Worm (Caenorhabditis elegans): ENCODE data around the gene ZK643.2.

DNA sequence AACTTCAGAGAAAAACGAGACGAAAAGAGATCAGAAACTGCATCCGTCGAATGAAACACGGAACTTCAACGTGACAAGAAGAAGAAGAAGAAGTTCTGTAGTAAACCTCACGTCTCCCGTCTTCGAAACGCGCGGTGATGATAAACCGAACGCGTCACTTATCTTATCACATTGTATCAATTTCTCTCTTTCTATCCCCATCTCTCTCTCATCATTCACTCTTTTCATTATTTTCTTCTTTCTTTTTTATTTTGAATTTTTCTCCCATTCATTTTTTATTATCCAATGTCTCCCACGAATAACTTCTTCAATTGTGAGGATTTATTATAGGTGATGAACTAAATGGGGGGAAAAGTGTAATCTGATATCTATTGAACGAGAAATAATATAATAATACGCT is 30.5 kb downstream of the ZK643.2 start:
- TF ChIP-seq ztf-23 (GFP tag; IDR thresholded peaks at IDR 0.05) (no peak), ref-1 (GFP tag; conservative IDR thresholded peaks at IDR 0.05) (no peak), med-1 (GFP tag; optimal IDR thresholded peaks at IDR 0.05; ENCODE audit: insufficient read depth) (no peak), flt-1 (GFP tag; IDR thresholded peaks at IDR 0.05) (no peak), ztf-29 (GFP tag; IDR thresholded peaks at IDR 0.05) (no peak), tab-1 (GFP tag; IDR thresholded peaks at IDR 0.05) (no peak), cog-1 (tag; optimal IDR thresholded peaks at IDR 0.05) (no peak), T22C8.4 (GFP tag; IDR thresholded peaks at IDR 0.05) (no peak)
